Worm (Caenorhabditis elegans) whole organism, early embryonic: Measurements from ENCODE around the gene cyp-31A3.

Experiments
- B0310.2 ChIP-seq: sonication (generic microtip); optimal IDR thresholded peaks from 2 replicates; lab custom pipeline; 2016; ENCODE audit warnings: mild to moderate bottlenecking, missing genetic modification characterization, missing compliant biosample characterization
- F13C5.2 ChIP-seq: sonication (generic microtip); optimal IDR thresholded peaks from 2 replicates; lab custom pipeline; 2017; ENCODE audit warnings: mild to moderate bottlenecking, missing genetic modification characterization, inconsistent platforms, missing compliant biosample characterization
- aly-1 ChIP-seq: sonication (generic microtip); optimal IDR thresholded peaks from 2 replicates; lab custom pipeline; 2016; ENCODE audit warnings: missing genetic modification characterization, missing compliant biosample characterization
- ama-1 ChIP-seq: fragments of 150-350 bp; optimal IDR thresholded peaks from 2 replicates; lab custom pipeline; 2014
- ceh-13 ChIP-seq: fragments of 200-800 bp; sonication (Bioruptor generic); optimal IDR thresholded peaks from 2 replicates; lab custom pipeline; 2018; ENCODE audit warnings: mild to moderate bottlenecking, missing genetic modification characterization, missing compliant biosample characterization
- ceh-36 ChIP-seq: sonication (generic microtip); optimal IDR thresholded peaks from 2 replicates; lab custom pipeline; 2016; ENCODE audit warnings: missing genetic modification characterization, inconsistent platforms, missing compliant biosample characterization
- ets-7 ChIP-seq: sonication (generic microtip); optimal IDR thresholded peaks from 2 replicates; lab custom pipeline; 2016; ENCODE audit warnings: missing genotype, missing genetic modification characterization, missing compliant biosample characterization
- flt-1 ChIP-seq: fragments of 200-800 bp; sonication (Bioruptor generic); IDR thresholded peaks from 2 replicates; pipeline ENCODE4 v1.3.6; 2022; ENCODE audit warnings: missing genetic modification characterization, missing compliant biosample characterization
- hmbx-1 ChIP-seq: sonication (generic microtip); optimal IDR thresholded peaks from 2 replicates; lab custom pipeline; 2016; ENCODE audit warnings: mild to moderate bottlenecking, missing genetic modification characterization, missing compliant biosample characterization
- hmg-4 ChIP-seq: fragments of 200-800 bp; sonication (Bioruptor generic); optimal IDR thresholded peaks from 2 replicates; lab custom pipeline; 2018; ENCODE audit warnings: mild to moderate bottlenecking, missing genetic modification characterization, missing compliant biosample characterization
- hnd-1 ChIP-seq: sonication (generic microtip); optimal IDR thresholded peaks from 2 replicates; lab custom pipeline; 2016; ENCODE audit warnings: missing genetic modification characterization, missing compliant biosample characterization
- pes-1 ChIP-seq: fragments of 200-800 bp; sonication (Bioruptor generic); IDR thresholded peaks from 2 replicates; pipeline ENCODE4 v1.3.6; 2022; ENCODE audit warnings: missing genetic modification reagents, missing genetic modification characterization, missing compliant biosample characterization
- scrt-1 ChIP-seq: fragments of 200-800 bp; sonication (Bioruptor generic); IDR thresholded peaks from 2 replicates; pipeline ENCODE4 v1.3.6; 2022; ENCODE audit warnings: missing genetic modification characterization, missing compliant biosample characterization
- sea-1 ChIP-seq: fragments of 200-800 bp; sonication (Bioruptor generic); conservative IDR thresholded peaks from 2 replicates; pipeline ENCODE4 v1.3.6; 2022; ENCODE audit warnings: missing genetic modification characterization, missing compliant biosample characterization
- tbx-11 ChIP-seq: fragments of 200-800 bp; sonication (Bioruptor generic); IDR thresholded peaks from 2 replicates; pipeline ENCODE4 v1.3.6; 2022; ENCODE audit warnings: missing genetic modification characterization, missing compliant biosample characterization
- tbx-37 ChIP-seq: fragments of 200-800 bp; sonication (Bioruptor generic); conservative IDR thresholded peaks from 2 replicates; pipeline ENCODE4 v1.3.6; 2022; ENCODE audit warnings: missing genetic modification reagents, missing genetic modification characterization, missing compliant biosample characterization
- tra-4 ChIP-seq: sonication (generic microtip); optimal IDR thresholded peaks from 2 replicates; lab custom pipeline; 2017; ENCODE audit warnings: missing genetic modification characterization, missing compliant biosample characterization

cyp-31A3 gene

DNA sequence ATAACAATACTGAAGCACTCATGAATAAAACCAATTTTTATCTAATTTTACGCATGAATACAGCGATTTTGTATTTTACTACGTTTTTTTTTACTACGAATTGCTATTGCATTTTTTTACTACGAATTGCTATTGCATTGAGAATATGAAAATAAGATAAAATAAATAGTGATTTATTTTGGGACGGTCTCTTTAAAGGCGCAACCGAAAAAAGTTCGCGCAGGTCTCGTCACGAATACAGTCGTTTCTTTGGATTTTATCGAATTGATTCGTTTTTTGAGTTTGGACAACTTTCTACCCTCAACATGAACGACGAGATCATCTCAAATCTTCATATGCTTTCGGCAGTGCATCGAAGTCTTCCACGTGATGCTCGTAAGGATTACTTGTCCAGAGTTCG, 9.0 kb upstream of the cyp-31A3 start, which contains the start of gene Y17G9B.4:
Gene Y17G9B.4 (plus strand): TSS at position 306 of the 400 bp plus-strand sequence.
- TF ChIP-seq F13C5.2 (tag; lab: Kevin White, UChicago) (no peak), tbx-37 (GFP tag; lab: Robert Waterston, UW) (no peak), hmg-4 (GFP tag; lab: Kevin White, UChicago) (no peak), ets-7 (tag; lab: Kevin White, UChicago) (no peak)

- no peak for TF ChIP-seq ama-1 (lab: Kevin White, UChicago)
- TF ChIP-seq aly-1: no peak
- TF ChIP-seq scrt-1 (GFP tag; lab: Robert Waterston, UW): no peak
- TF ChIP-seq ets-7 (tag; lab: Kevin White, UChicago): no peak
- TF ChIP-seq flt-1: no peak
- no peak for TF ChIP-seq hnd-1
- no peak for TF ChIP-seq tra-4 (tag; lab: Kevin White, UChicago)
- TF ChIP-seq tbx-11 (GFP tag; lab: Robert Waterston, UW): no peak
- TF ChIP-seq ceh-36 (tag; lab: Kevin White, UChicago): no peak
- no peak for TF ChIP-seq ceh-13 (GFP tag; lab: Kevin White, UChicago)
- TF ChIP-seq F13C5.2 (tag; lab: Kevin White, UChicago): no peak
- no peak for TF ChIP-seq tbx-37 (GFP tag; lab: Robert Waterston, UW)
- no peak for TF ChIP-seq hmbx-1 (tag; lab: Kevin White, UChicago)
- TF ChIP-seq B0310.2: no peak
- no peak for TF ChIP-seq hmg-4 (GFP tag; lab: Kevin White, UChicago)
- TF ChIP-seq sea-1: no peak
- TF ChIP-seq pes-1 (GFP tag; lab: Robert Waterston, UW): no peak
These were observed 4.8 kb upstream of the cyp-31A3 start, which contains the start of the genes fbxb-77 and Y17G9B.11 for ce11 chrIV:4755929-4756655. fbxb-77 (minus strand) TSS chrIV:4756157. Y17G9B.11 (plus strand) TSS chrIV:4756605.

DNA sequence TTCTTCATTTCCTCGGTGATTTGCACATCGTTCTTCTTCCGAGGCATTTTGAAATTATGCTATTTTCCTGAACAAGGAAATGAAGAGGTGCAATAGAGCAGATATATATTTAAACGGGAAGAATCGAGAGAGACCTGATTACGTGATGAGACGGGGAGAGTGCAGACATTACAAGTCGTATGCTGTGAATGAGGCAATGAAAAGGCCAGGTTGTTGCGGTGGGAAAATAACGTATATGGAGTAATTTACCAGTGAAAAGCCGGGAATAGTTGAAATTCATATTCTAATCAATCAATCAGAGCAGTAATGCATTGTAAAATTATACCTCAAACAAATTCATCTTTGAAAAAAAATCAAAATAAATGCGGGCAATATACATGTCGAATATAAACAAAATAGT, 2.2 kb upstream of the cyp-31A3 start, which contains the start of gene Y17G9B.8:
Gene Y17G9B.8 (minus strand): TSS at position 182 of the 400 bp plus-strand sequence.
- TF ChIP-seq pes-1 (GFP tag; lab: Robert Waterston, UW) (no peak), F13C5.2 (tag; lab: Kevin White, UChicago) (no peak), ceh-13 (GFP tag; lab: Kevin White, UChicago) (no peak), flt-1 (no peak), hmg-4 (GFP tag; lab: Kevin White, UChicago) (no peak), ets-7 (tag; lab: Kevin White, UChicago) (no peak), sea-1 (no peak), hmbx-1 (tag; lab: Kevin White, UChicago) (no peak), scrt-1 (GFP tag; lab: Robert Waterston, UW) (no peak), tra-4 (tag; lab: Kevin White, UChicago) (no peak), aly-1 (no peak), tbx-11 (GFP tag; lab: Robert Waterston, UW) (no peak), hnd-1 (no peak), ama-1 (lab: Kevin White, UChicago) (no peak), ceh-36 (tag; lab: Kevin White, UChicago) (no peak), tbx-37 (GFP tag; lab: Robert Waterston, UW) (no peak), B0310.2 (no peak)

- TF ChIP-seq sea-1 (no peak), ama-1 (lab: Kevin White, UChicago) (no peak), hnd-1 (no peak), pes-1 (GFP tag; lab: Robert Waterston, UW) (no peak), ets-7 (tag; lab: Kevin White, UChicago) (no peak), B0310.2 (no peak), ceh-13 (GFP tag; lab: Kevin White, UChicago) (no peak), aly-1 (no peak), hmg-4 (GFP tag; lab: Kevin White, UChicago) (no peak), ceh-36 (tag; lab: Kevin White, UChicago) (no peak), hmbx-1 (tag; lab: Kevin White, UChicago) (no peak), scrt-1 (GFP tag; lab: Robert Waterston, UW) (no peak), tra-4 (tag; lab: Kevin White, UChicago) (no peak), flt-1 (no peak)
These were observed 3.0 kb downstream of the cyp-31A3 start, which contains the start of gene Y17G9B.2 for ce11 chrIV:4763844-4764243. Y17G9B.2 (plus strand) TSS chrIV:4764144.

DNA sequence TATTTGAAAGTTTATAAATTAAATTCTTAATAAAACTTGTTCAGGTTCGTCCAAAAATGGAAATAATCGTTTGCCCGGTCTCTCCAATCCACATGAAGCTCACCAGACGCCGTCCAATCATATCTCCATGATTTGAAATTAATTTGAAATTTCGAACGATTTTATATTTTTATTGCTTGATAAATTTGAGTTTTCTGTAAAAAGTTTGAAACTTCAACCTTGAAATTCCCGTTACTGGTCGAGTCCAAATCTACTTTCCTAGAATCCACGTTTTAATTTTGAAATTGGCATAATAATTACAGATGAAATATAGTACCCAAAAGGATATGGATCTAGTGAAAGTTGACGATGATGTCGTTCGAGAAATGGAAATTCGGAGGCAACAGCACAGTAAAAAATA, 3.6 kb downstream of the cyp-31A3 start, which contains the start of gene npp-26:
Gene npp-26 (plus strand): TSS at position 301 of the 400 bp plus-strand sequence.
- TF ChIP-seq ets-7 (tag; lab: Kevin White, UChicago) (no peak), hnd-1 (no peak), B0310.2 (no peak), ceh-36 (tag; lab: Kevin White, UChicago) (no peak), tbx-37 (GFP tag; lab: Robert Waterston, UW) (no peak), F13C5.2 (tag; lab: Kevin White, UChicago) (no peak), flt-1 (no peak), tbx-11 (GFP tag; lab: Robert Waterston, UW) (no peak), ceh-13 (GFP tag; lab: Kevin White, UChicago) (no peak), hmg-4 (GFP tag; lab: Kevin White, UChicago) (no peak), sea-1 (no peak), scrt-1 (GFP tag; lab: Robert Waterston, UW) (no peak), aly-1 (no peak), hmbx-1 (tag; lab: Kevin White, UChicago) (no peak), ama-1 (lab: Kevin White, UChicago) (no peak), tra-4 (tag; lab: Kevin White, UChicago) (no peak), pes-1 (GFP tag; lab: Robert Waterston, UW) (no peak)

- TF ChIP-seq ama-1 (lab: Kevin White, UChicago) (no peak), F13C5.2 (tag; lab: Kevin White, UChicago) (no peak), hmbx-1 (tag; lab: Kevin White, UChicago) (no peak), aly-1 (no peak), tbx-37 (GFP tag; lab: Robert Waterston, UW) (no peak), ceh-13 (GFP tag; lab: Kevin White, UChicago) (no peak), tbx-11 (GFP tag; lab: Robert Waterston, UW) (no peak), tra-4 (tag; lab: Kevin White, UChicago) (no peak), pes-1 (GFP tag; lab: Robert Waterston, UW) (no peak), flt-1 (no peak)
These were observed 10.9 kb downstream of the cyp-31A3 start, which contains the start of gene R11E3.2 for ce11 chrIV:4771792-4772191. R11E3.2 (plus strand) TSS chrIV:4772092.
